Fruit fly (Drosophila melanogaster) whole organism, prepupa: ENCODE measurements around the gene arx.

Experiments used
- Blimp-1 ChIP-seq: fragments of 200-800 bp; sonication (Bioruptor generic); optimal IDR thresholded peaks from 3 replicates; lab custom pipeline; 2017; ENCODE audit warnings: missing biosample characterization, missing genetic modification characterization, mild to moderate bottlenecking, moderate library complexity, missing genetic modification reagents
- CG10669 ChIP-seq: fragments of 200-800 bp; sonication (Bioruptor generic); optimal IDR thresholded peaks from 3 replicates; lab custom pipeline; 2018; ENCODE audit warnings: missing biosample characterization, mild to moderate bottlenecking, missing genetic modification characterization, moderate library complexity
- CG11294 ChIP-seq: fragments of 200-800 bp; sonication (Bioruptor generic); IDR thresholded peaks from 2 replicates; pipeline ENCODE4 v1.3.6; 2022; ENCODE audit warnings: missing biosample characterization, missing genetic modification characterization
- CG11902 ChIP-seq: fragments of 200-800 bp; sonication (Bioruptor generic); optimal IDR thresholded peaks from 3 replicates; lab custom pipeline; 2016; ENCODE audit warnings: missing biosample characterization, missing genetic modification characterization
- CG1621 ChIP-seq: fragments of 200-800 bp; sonication (Bioruptor generic); optimal IDR thresholded peaks from 3 replicates; lab custom pipeline; 2018; ENCODE audit warnings: missing biosample characterization, mild to moderate bottlenecking, missing genetic modification characterization
- CG3032 ChIP-seq: fragments of 200-800 bp; optimal IDR thresholded peaks from 2 replicates; lab custom pipeline; 2019; ENCODE audit warnings: missing biosample characterization, mild to moderate bottlenecking, missing genetic modification characterization, moderate library complexity
- CG31627 ChIP-seq: fragments of 200-800 bp; sonication (Bioruptor generic); optimal IDR thresholded peaks from 3 replicates; lab custom pipeline; 2016; ENCODE audit warnings: missing biosample characterization, missing genetic modification characterization
- CG32006 ChIP-seq: fragments of 200-800 bp; sonication (Bioruptor generic); optimal IDR thresholded peaks from 3 replicates; lab custom pipeline; 2017; ENCODE audit warnings: missing biosample characterization, mild to moderate bottlenecking, missing genetic modification characterization
- CG34406 ChIP-seq: fragments of 200-800 bp; sonication (Bioruptor generic); optimal IDR thresholded peaks from 3 replicates; lab custom pipeline; 2016; ENCODE audit warnings: missing biosample characterization, missing genetic modification characterization
- CG3919 ChIP-seq: fragments of 200-800 bp; sonication (Bioruptor generic); optimal IDR thresholded peaks from 3 replicates; lab custom pipeline; 2016; ENCODE audit warnings: missing biosample characterization, missing genetic modification characterization
- CG4318 ChIP-seq: fragments of 200-800 bp; sonication (Bioruptor generic); optimal IDR thresholded peaks from 3 replicates; lab custom pipeline; 2017; ENCODE audit warnings: missing biosample characterization, mild to moderate bottlenecking, missing genetic modification characterization
- CG6276 ChIP-seq: fragments of 200-800 bp; sonication (Bioruptor generic); optimal IDR thresholded peaks from 2 replicates; lab custom pipeline; 2017; ENCODE audit warnings: missing biosample characterization, mild to moderate bottlenecking, missing genetic modification characterization
- CG6792 ChIP-seq: fragments of 200-800 bp; sonication (Bioruptor generic); optimal IDR thresholded peaks from 3 replicates; lab custom pipeline; 2016; ENCODE audit warnings: missing biosample characterization, missing genetic modification characterization
- CG6854 ChIP-seq: fragments of 200-800 bp; sonication (Bioruptor generic); optimal IDR thresholded peaks from 2 replicates; lab custom pipeline; 2017; ENCODE audit warnings: missing biosample characterization, mild to moderate bottlenecking, missing genetic modification characterization
- CG7368 ChIP-seq: fragments of 200-800 bp; sonication (Bioruptor generic); optimal IDR thresholded peaks from 3 replicates; lab custom pipeline; 2016; ENCODE audit warnings: missing biosample characterization, missing genetic modification characterization
- CG8319 ChIP-seq: fragments of 200-800 bp; sonication (Bioruptor generic); optimal IDR thresholded peaks from 3 replicates; lab custom pipeline; 2016; ENCODE audit warnings: missing biosample characterization, missing genetic modification characterization
- CG8632 ChIP-seq: fragments of 200-800 bp; sonication (Bioruptor generic); optimal IDR thresholded peaks from 3 replicates; lab custom pipeline; 2016; ENCODE audit warnings: missing biosample characterization, missing genetic modification characterization
- CG9139 ChIP-seq: fragments of 200-800 bp; sonication (Bioruptor generic); optimal IDR thresholded peaks from 3 replicates; lab custom pipeline; 2017; ENCODE audit warnings: missing biosample characterization, mild to moderate bottlenecking, missing genetic modification characterization
- Eip75B ChIP-seq: fragments of 200-800 bp; sonication (Bioruptor generic); optimal IDR thresholded peaks from 3 replicates; lab custom pipeline; 2016; ENCODE audit warnings: missing biosample characterization, missing genetic modification characterization
- Eip78C ChIP-seq: fragments of 200-800 bp; sonication (Bioruptor generic); peaks from one replicate; lab custom pipeline; 2016; ENCODE audit warnings: missing biosample characterization, missing genetic modification characterization
- Ets21C ChIP-seq: fragments of 200-800 bp; sonication (Bioruptor generic); optimal IDR thresholded peaks from 3 replicates; lab custom pipeline; 2016; ENCODE audit warnings: missing biosample characterization, missing genetic modification characterization
- Ets96B ChIP-seq: fragments of 200-800 bp; optimal IDR thresholded peaks from 2 replicates; lab custom pipeline; 2019; ENCODE audit warnings: missing biosample characterization, mild to moderate bottlenecking, missing genetic modification characterization, moderate library complexity
- Gug ChIP-seq: fragments of 200-800 bp; sonication (Bioruptor generic); IDR thresholded peaks from 2 replicates; pipeline ENCODE4 v1.3.6; 2022; ENCODE audit warnings: missing biosample characterization, missing genetic modification characterization
- Hr38 ChIP-seq: sonication (Bioruptor generic); optimal IDR thresholded peaks from 2 replicates; lab custom pipeline; 2016; ENCODE audit warnings: missing biosample characterization, missing genetic modification characterization
- Hr39 ChIP-seq: fragments of 200-800 bp; sonication (Bioruptor generic); optimal IDR thresholded peaks from 2 replicates; lab custom pipeline; 2016; ENCODE audit warnings: missing biosample characterization, missing genetic modification characterization
- Hr4 ChIP-seq: fragments of 200-800 bp; sonication (Bioruptor generic); optimal IDR thresholded peaks from 3 replicates; lab custom pipeline; 2016; ENCODE audit warnings: missing biosample characterization, missing genetic modification characterization
- OdsH ChIP-seq: fragments of 200-800 bp; sonication (Bioruptor generic); optimal IDR thresholded peaks from 3 replicates; lab custom pipeline; 2016; ENCODE audit warnings: missing biosample characterization, missing genetic modification characterization
- Smox ChIP-seq: fragments of 200-800 bp; sonication (Bioruptor generic); optimal IDR thresholded peaks from 3 replicates; lab custom pipeline; 2016; ENCODE audit warnings: missing biosample characterization, missing genetic modification characterization
- Sox102F ChIP-seq: fragments of 200-800 bp; sonication (Bioruptor generic); optimal IDR thresholded peaks from 2 replicates; lab custom pipeline; 2016; ENCODE audit warnings: missing biosample characterization, mild to moderate bottlenecking, missing genetic modification characterization
- Sox14 ChIP-seq: fragments of 200-800 bp; sonication (Bioruptor generic); optimal IDR thresholded peaks from 3 replicates; lab custom pipeline; 2016; ENCODE audit warnings: missing biosample characterization, missing genetic modification characterization
- acj6 ChIP-seq: fragments of 200-800 bp; sonication (Bioruptor generic); optimal IDR thresholded peaks from 3 replicates; lab custom pipeline; 2016; ENCODE audit warnings: missing biosample characterization, missing genetic modification characterization
- cyc ChIP-seq: fragments of 200-800 bp; sonication (Bioruptor generic); optimal IDR thresholded peaks from 3 replicates; lab custom pipeline; 2016; ENCODE audit warnings: missing biosample characterization, missing genetic modification characterization
- dac ChIP-seq: fragments of 200-800 bp; sonication (Bioruptor generic); optimal IDR thresholded peaks from 2 replicates; lab custom pipeline; 2017; ENCODE audit warnings: missing biosample characterization, mild to moderate bottlenecking, missing genetic modification characterization
- dsx ChIP-seq: fragments of 200-800 bp; optimal IDR thresholded peaks from 3 replicates; lab custom pipeline; 2019; ENCODE audit warnings: missing biosample characterization, mild to moderate bottlenecking, missing genetic modification characterization, moderate library complexity; ENCODE audit not compliant: poor library complexity, severe bottlenecking
- eg ChIP-seq: fragments of 200-800 bp; sonication (Bioruptor generic); IDR thresholded peaks from 3 replicates; pipeline ENCODE4 v1.3.6; 2022; ENCODE audit warnings: missing biosample characterization, missing genetic modification characterization
- esn ChIP-seq: fragments of 200-800 bp; sonication (Bioruptor generic); optimal IDR thresholded peaks from 2 replicates; lab custom pipeline; 2016; ENCODE audit warnings: missing biosample characterization, mild to moderate bottlenecking, missing genetic modification characterization, moderate library complexity
- fd85E ChIP-seq: fragments of 200-800 bp; sonication (Bioruptor generic); optimal IDR thresholded peaks from 3 replicates; lab custom pipeline; 2016; ENCODE audit warnings: missing biosample characterization, missing genetic modification characterization
- fkh ChIP-seq: fragments of 200-800 bp; sonication (Bioruptor generic); optimal IDR thresholded peaks from 3 replicates; lab custom pipeline; 2017; ENCODE audit warnings: missing biosample characterization, mild to moderate bottlenecking, missing genetic modification characterization, moderate library complexity
- lz ChIP-seq: fragments of 200-800 bp; sonication (Bioruptor generic); optimal IDR thresholded peaks from 3 replicates; lab custom pipeline; 2016; ENCODE audit warnings: missing biosample characterization, missing genetic modification characterization
- net ChIP-seq: fragments of 200-800 bp; sonication (Bioruptor generic); optimal IDR thresholded peaks from 3 replicates; lab custom pipeline; 2016; ENCODE audit warnings: missing biosample characterization, missing genetic modification characterization
- pdm3 ChIP-seq: fragments of 200-800 bp; sonication (Bioruptor generic); optimal IDR thresholded peaks from 3 replicates; lab custom pipeline; 2016; ENCODE audit warnings: missing biosample characterization, missing genetic modification characterization
- spab ChIP-seq: fragments of 200-800 bp; sonication (Bioruptor generic); optimal IDR thresholded peaks from 2 replicates; lab custom pipeline; 2017; ENCODE audit warnings: missing biosample characterization, mild to moderate bottlenecking, missing genetic modification characterization, missing genetic modification reagents
- ss ChIP-seq, 2 experiments: fragments of 200-800 bp; sonication (Bioruptor generic); optimal IDR thresholded peaks; 2 replicates in 1 of 2; 3 replicates in 1 of 2; lab custom pipeline; 2017 to 2018; ENCODE audit warnings: mild to moderate bottlenecking in 2 of 2, missing biosample characterization in 2 of 2, missing genetic modification characterization in 2 of 2, moderate library complexity in 1 of 2
- topi ChIP-seq: fragments of 200-800 bp; sonication (Bioruptor generic); optimal IDR thresholded peaks from 3 replicates; lab custom pipeline; 2016; ENCODE audit warnings: missing biosample characterization, missing genetic modification characterization
- vri ChIP-seq: fragments of 200-800 bp; sonication (Bioruptor generic); optimal IDR thresholded peaks from 3 replicates; lab custom pipeline; 2016; ENCODE audit warnings: missing biosample characterization, mild to moderate bottlenecking, missing genetic modification characterization

The arx gene

dm6 chr3L:18890283-18891175 is 10.8 kb downstream of the arx start, which contains the start of gene CG3961 (continued):
- peak; percentile 99 for TF ChIP-seq CG6792 (GFP tag; lab: Kevin White, UChicago)
- TF ChIP-seq CG3032: peak; percentile 99
- TF ChIP-seq acj6 (GFP tag; lab: Kevin White, UChicago): peak; percentile 99
- peak; percentile 94 for TF ChIP-seq dac
- peak; percentile 96 for TF ChIP-seq cyc
- TF ChIP-seq ss (GFP tag; optimal IDR thresholded peaks at IDR 0.05; lab: Kevin White, UChicago): peak; percentile 99
- TF ChIP-seq CG6854 (GFP tag; lab: Kevin White, UChicago): peak; percentile 94
- peak; percentile 99 for TF ChIP-seq CG8632 (GFP tag; lab: Kevin White, UChicago)
- peak; percentile 100 for TF ChIP-seq CG32006 (GFP tag; lab: Kevin White, UChicago)
- peak; percentile 92; the same call in 1 of the 2 replicates for TF ChIP-seq CG11294 (GFP tag; lab: Robert Waterston, UW)
- peak; percentile 98 for TF ChIP-seq Eip75B (GFP tag; lab: Kevin White, UChicago)
- TF ChIP-seq CG6276: peak; percentile 98
- TF ChIP-seq Ets21C (GFP tag; lab: Kevin White, UChicago): peak; percentile 91
- peak; percentile 98 for TF ChIP-seq Hr4 (GFP tag; lab: Kevin White, UChicago)
- TF ChIP-seq CG4318: peak; percentile 98
- TF ChIP-seq pdm3 (GFP tag; lab: Kevin White, UChicago): peak; percentile 98
- TF ChIP-seq Blimp-1 (GFP tag; lab: Kevin White, UChicago): peak; percentile 96
- peak; percentile 93 for TF ChIP-seq CG11902 (GFP tag; lab: Kevin White, UChicago)
- peak; percentile 97 for TF ChIP-seq Sox102F (GFP tag; lab: Kevin White, UChicago)
- TF ChIP-seq fd85E: peak; percentile 91
- peak; percentile 94 for TF ChIP-seq Hr39
- peak; percentile 89 for TF ChIP-seq eg (GFP tag; lab: Robert Waterston, UW)
- peak; percentile 98 for TF ChIP-seq lz

- TF ChIP-seq topi: peak; percentile 14
- TF ChIP-seq Gug (GFP tag; lab: Robert Waterston, UW): 0 out of 2 replicates have a peak, but pooled peaks have one; percentile 27
- TF ChIP-seq CG8319 (GFP tag; lab: Kevin White, UChicago): no peak
- TF ChIP-seq CG7368 (GFP tag; lab: Kevin White, UChicago): no peak
- no peak for TF ChIP-seq CG31627 (GFP tag; lab: Kevin White, UChicago)
- TF ChIP-seq Eip75B (GFP tag; lab: Kevin White, UChicago): no peak
- peak; percentile 10 for TF ChIP-seq acj6 (GFP tag; lab: Kevin White, UChicago)
- TF ChIP-seq Hr4 (GFP tag; lab: Kevin White, UChicago): no peak
- peak; percentile 5 for TF ChIP-seq Smox (GFP tag; lab: Kevin White, UChicago)
- TF ChIP-seq vri (GFP tag; lab: Kevin White, UChicago): peak; percentile 41
- peak; percentile 46 for TF ChIP-seq net (GFP tag; lab: Kevin White, UChicago)
- TF ChIP-seq esn (GFP tag; lab: Kevin White, UChicago): peak; percentile 35
- TF ChIP-seq spab (GFP tag; lab: Kevin White, UChicago): peak; percentile 36
- TF ChIP-seq CG11294 (GFP tag; lab: Robert Waterston, UW): peak; percentile 16; the same call in 1 of the 2 replicates
- no peak for TF ChIP-seq CG4318
- TF ChIP-seq fkh (GFP tag; lab: Kevin White, UChicago): no peak
- TF ChIP-seq OdsH (GFP tag; lab: Kevin White, UChicago): peak; percentile 25
- no peak for TF ChIP-seq CG1621 (tag; lab: Kevin White, UChicago)
- TF ChIP-seq dsx (GFP tag; lab: Kevin White, UChicago): no peak
- peak; percentile 23 for TF ChIP-seq CG10669 (GFP tag; lab: Kevin White, UChicago)
- TF ChIP-seq Eip78C: peak; percentile 80
- peak; percentile 10 for TF ChIP-seq Sox14 (GFP tag; lab: Kevin White, UChicago)
- TF ChIP-seq CG9139: peak; percentile 70
- TF ChIP-seq CG32006 (GFP tag; lab: Kevin White, UChicago): peak; percentile 7
- no peak for TF ChIP-seq CG3919 (GFP tag; lab: Kevin White, UChicago)
- TF ChIP-seq Ets21C (GFP tag; lab: Kevin White, UChicago): no peak
- TF ChIP-seq CG11902 (GFP tag; lab: Kevin White, UChicago): no peak
- no peak for TF ChIP-seq Blimp-1 (GFP tag; lab: Kevin White, UChicago)
- TF ChIP-seq eg (GFP tag; lab: Robert Waterston, UW): no peak; the same call in 2 of the 3 replicates
- TF ChIP-seq Hr38: no peak
- peak; percentile 12 for TF ChIP-seq Ets96B
- peak in 1 of 2 experiments; percentile 78 for TF ChIP-seq ss (GFP tag; optimal IDR thresholded peaks at IDR 0.05; lab: Kevin White, UChicago)
- no peak for TF ChIP-seq CG34406 (GFP tag; lab: Kevin White, UChicago)
- peak; percentile 8 for TF ChIP-seq CG3032
These were observed 12.0 kb downstream of the arx start for dm6 chr3L:18889222-18889866.
